Fruit fly (Drosophila melanogaster): ENCODE measurements around the gene CG5199.
"Not testable (repeated sequence)": the region's sequence is repeated elsewhere in the genome, so short reads cannot be mapped to it uniquely, and the experiment has no call there.

The CG5199 gene

DNA sequence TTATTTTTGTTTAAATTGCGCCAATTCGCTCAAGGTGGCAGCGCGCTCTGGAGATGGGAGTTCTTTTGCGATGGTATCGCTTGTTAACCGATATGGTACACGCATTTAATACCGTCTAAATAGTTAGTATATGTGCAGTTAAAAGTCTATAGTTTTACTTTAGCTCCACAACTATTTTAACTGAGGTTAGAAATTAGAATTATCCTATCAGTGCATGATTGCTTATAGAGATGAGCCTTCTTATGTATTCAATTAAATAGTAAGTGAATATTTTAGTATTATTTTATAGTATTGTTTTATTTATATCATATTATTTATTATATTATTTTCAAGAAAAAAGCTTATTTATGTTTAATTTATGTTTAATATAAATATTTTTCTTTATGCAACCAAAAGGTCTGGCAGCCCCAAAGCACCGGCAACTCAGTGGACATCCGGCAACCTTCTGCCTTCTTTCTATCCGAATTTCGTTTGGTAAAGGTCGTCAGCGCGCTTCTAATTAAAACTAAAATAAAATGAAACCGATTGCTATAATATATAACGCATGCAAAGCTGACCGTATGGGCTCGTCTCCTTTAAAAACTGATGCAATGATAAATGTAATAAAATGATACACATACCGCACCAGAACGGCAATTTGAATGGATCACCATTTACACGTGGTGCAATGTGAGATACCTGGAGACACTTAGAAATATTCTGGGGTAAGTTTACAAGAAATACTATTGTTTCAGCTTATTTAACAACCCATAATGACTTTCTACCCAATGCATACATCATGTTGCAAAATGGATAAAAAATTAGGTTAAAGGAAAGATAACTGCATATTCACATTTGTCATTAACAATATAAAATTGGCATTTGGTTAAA is at the start of gene CG5199:
Gene CG5199, minus strand, starts transcription at position 52 of the 870 bp plus-strand sequence.
- peak; percentile 14 for TF ChIP-seq Crg-1 (GFP tag; optimal IDR thresholded peaks at IDR 0.05)
- TF ChIP-seq bab1 (GFP tag; optimal IDR thresholded peaks at IDR 0.05) = no peak
- TF ChIP-seq CG12768 (GFP tag; optimal IDR thresholded peaks at IDR 0.05) = peak; percentile 56
- peak; percentile 71 for TF ChIP-seq CG7101 (tag; optimal IDR thresholded peaks at IDR 0.05)
- peak; percentile 83 for TF ChIP-seq Mnt (GFP tag; optimal IDR thresholded peaks at IDR 0.05)
- TF ChIP-seq CG14711 (tag; optimal IDR thresholded peaks at IDR 0.05) = peak; percentile 60
- no peak for TF ChIP-seq cic (GFP tag; optimal IDR thresholded peaks at IDR 0.05)
- TF ChIP-seq Clk (GFP tag; optimal IDR thresholded peaks at IDR 0.05) = no peak
- TF ChIP-seq CG33017 (tag; optimal IDR thresholded peaks at IDR 0.05) = peak; percentile 13
- peak; percentile 49 for TF ChIP-seq pad (GFP tag; optimal IDR thresholded peaks at IDR 0.05)
- TF ChIP-seq cnc (optimal IDR thresholded peaks at IDR 0.05) = no peak
- peak; percentile 72 for TF ChIP-seq CG11617 (GFP tag; optimal IDR thresholded peaks at IDR 0.05)
- peak; percentile 55 for TF ChIP-seq CG7045 (GFP tag; optimal IDR thresholded peaks at IDR 0.05)
- peak; percentile 53 for TF ChIP-seq toe (GFP tag; optimal IDR thresholded peaks at IDR 0.05)
- peak; percentile 26 for TF ChIP-seq CG5204 (GFP tag; optimal IDR thresholded peaks at IDR 0.05)
- TF ChIP-seq tj (GFP tag; optimal IDR thresholded peaks at IDR 0.05) = peak; percentile 28
- no peak for TF ChIP-seq CG1620 (GFP tag; optimal IDR thresholded peaks at IDR 0.05)
- no peak for TF ChIP-seq Hr96 (GFP tag; optimal IDR thresholded peaks at IDR 0.05)
- TF ChIP-seq ovo (GFP tag; optimal IDR thresholded peaks at IDR 0.05) = peak; percentile 34

DNA sequence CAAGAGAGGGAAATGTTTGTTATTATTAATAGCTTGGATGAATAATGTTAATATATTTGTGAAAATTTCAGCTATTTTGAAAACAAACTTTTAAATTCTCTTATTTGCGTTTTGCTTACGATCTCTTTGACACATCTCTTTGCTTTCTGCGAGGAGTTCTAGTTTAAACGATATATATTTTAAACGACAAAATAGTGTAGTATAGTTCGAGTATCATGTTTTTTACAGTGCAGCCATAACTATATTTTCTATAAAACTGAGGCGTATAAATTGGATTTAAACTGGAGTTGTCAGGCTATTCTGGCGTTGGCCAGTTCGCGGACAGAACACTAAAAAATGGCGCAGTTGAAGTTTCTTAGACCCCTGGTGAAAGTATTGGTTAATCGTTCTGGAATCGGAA is 46.9 kb upstream of the CG5199 start, which contains the start of gene CG18281:
Gene CG18281, plus strand, starts transcription at position 301 of the 400 bp plus-strand sequence.
- TF ChIP-seq Clk (GFP tag; optimal IDR thresholded peaks at IDR 0.05); CG11617 (GFP tag; optimal IDR thresholded peaks at IDR 0.05); cnc (optimal IDR thresholded peaks at IDR 0.05): not testable (repeated sequence)

DNA sequence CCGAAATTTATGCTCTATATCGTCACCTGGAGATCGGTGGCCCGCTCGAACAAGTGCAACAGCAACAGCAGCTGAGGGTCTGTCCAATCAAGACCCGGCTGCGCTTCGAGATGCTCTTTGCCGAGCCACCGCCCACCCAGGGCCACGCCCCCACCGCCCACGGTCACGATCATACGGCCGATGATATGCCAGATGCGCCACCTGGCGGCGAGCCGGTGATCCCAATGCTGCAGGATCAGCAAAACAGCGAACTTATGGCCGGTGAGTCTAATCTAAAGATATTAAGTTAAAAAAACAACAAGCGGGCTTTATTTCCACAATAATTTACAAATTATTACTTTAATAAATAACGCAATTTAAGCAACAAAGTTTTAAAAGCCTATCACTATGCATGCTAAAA is 45.5 kb upstream of the CG5199 start:
- TF ChIP-seq cnc (optimal IDR thresholded peaks at IDR 0.05) (no peak), ovo (GFP tag; optimal IDR thresholded peaks at IDR 0.05) (no peak), kay (GFP tag; ENCODE audit: borderline replicate concordance) (no peak), toe (GFP tag; optimal IDR thresholded peaks at IDR 0.05) (no peak), Mnt (GFP tag; optimal IDR thresholded peaks at IDR 0.05) (no peak), Crg-1 (GFP tag; optimal IDR thresholded peaks at IDR 0.05) (no peak), CG1620 (GFP tag; optimal IDR thresholded peaks at IDR 0.05) (no peak), CG7101 (tag; optimal IDR thresholded peaks at IDR 0.05) (no peak), CG11617 (GFP tag; optimal IDR thresholded peaks at IDR 0.05) (no peak), Clk (GFP tag; optimal IDR thresholded peaks at IDR 0.05) (no peak), CG33017 (tag; optimal IDR thresholded peaks at IDR 0.05) (no peak), CG14711 (tag; optimal IDR thresholded peaks at IDR 0.05) (no peak), CG12768 (GFP tag; optimal IDR thresholded peaks at IDR 0.05) (no peak), pad (GFP tag; optimal IDR thresholded peaks at IDR 0.05) (no peak), tj (GFP tag; optimal IDR thresholded peaks at IDR 0.05) (no peak)

DNA sequence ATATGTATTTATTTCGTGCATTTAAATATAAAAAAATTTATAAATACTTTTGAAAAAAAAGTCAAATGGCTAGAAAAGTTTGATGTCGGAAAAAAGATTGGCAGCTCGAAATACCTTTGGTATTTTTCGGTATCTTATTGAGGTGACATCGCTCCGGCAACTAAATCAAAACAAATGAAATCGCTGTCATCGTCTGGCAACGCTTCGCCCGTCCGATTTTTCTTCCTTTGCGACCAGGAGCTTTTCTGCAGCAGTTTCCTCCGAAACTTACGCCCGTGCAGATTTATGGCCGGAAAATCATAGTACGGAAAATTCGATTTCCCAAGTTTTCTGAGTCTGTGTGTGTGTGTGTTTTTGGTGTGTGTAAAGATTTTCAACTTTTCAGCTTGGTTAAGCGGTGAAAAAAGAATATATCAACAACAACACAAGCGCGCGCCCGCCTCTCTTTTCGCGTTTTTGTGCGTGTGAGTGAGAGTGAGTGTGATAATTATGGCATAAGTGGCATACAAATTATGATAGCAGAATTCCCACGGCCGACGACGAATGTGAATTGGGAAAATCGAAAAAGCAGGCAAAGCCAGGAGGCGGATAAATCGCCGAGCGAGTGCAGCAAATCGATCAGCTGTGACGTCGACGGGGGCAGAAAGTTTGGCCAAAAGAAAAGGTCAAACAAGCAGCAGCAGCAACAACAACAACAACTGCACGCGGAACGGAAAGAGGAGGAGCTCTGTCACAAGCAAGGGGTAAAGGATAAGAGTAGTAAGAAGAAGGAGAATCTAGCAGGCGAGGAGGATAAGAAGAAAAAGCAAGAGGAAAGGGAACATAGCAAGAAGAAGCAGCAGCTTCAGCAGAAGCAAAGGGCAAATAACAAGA is 44.7 kb upstream of the CG5199 start, which contains the start of gene CG32425:
Gene CG32425, plus strand, starts transcription at position 200 of the 873 bp plus-strand sequence.
- no peak for TF ChIP-seq CG14711 (tag; optimal IDR thresholded peaks at IDR 0.05)
- no peak for TF ChIP-seq CG7045 (GFP tag; optimal IDR thresholded peaks at IDR 0.05)
- peak; percentile 1 for TF ChIP-seq cic (GFP tag; optimal IDR thresholded peaks at IDR 0.05)
- peak; percentile 31 for TF ChIP-seq CG7101 (tag; optimal IDR thresholded peaks at IDR 0.05)
- TF ChIP-seq CG11617 (GFP tag; optimal IDR thresholded peaks at IDR 0.05) = peak; percentile 47
- TF ChIP-seq Mnt (GFP tag; optimal IDR thresholded peaks at IDR 0.05) = peak; percentile 15
- TF ChIP-seq Clk (GFP tag; optimal IDR thresholded peaks at IDR 0.05) = no peak

DNA sequence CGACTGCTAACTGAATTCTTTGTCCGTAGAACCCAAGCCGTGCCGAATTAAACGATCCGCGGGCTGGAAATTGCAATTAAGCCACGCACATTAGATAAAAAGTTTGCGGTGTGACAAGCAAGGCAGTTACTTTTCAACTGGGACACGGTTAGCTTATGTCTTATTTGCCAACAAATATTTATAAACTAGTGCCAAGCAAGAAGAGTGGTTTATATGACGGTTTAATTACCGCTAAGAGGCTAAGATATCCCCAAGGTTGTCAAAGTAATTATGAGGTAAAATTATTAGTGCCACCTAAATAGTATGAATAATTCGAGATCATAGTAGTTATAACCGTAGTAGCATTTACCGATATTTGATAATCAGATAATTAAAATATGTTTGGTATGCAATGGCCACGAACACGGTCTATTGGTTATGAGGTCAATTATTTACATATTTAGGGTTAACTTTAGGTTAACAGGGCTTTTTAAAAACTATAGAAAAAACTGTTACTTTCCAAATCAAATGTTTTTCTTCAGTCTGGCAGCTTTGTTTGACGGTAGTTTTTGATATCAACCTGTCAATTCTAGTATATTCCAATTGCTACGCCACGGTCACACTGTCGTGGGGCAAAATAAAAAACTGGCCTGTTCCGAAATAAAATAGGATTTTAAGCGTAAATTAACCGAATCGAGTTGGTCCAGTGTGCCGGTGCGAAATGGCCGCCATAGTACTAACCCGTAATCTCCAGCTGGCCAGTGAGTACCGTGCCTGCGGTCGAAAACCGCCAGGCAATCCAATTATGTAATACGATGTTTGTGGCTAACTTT is 42.3 kb upstream of the CG5199 start, which contains the start of gene ZnT77C:
Gene ZnT77C, minus strand, starts transcription at position 142 of the 812 bp plus-strand sequence.
- TF ChIP-seq CG14711 (tag; optimal IDR thresholded peaks at IDR 0.05) = no peak
- TF ChIP-seq Mnt (GFP tag; optimal IDR thresholded peaks at IDR 0.05) = no peak
- TF ChIP-seq CG33017 (tag; optimal IDR thresholded peaks at IDR 0.05) = no peak
- TF ChIP-seq cic (GFP tag; optimal IDR thresholded peaks at IDR 0.05) = no peak
- TF ChIP-seq bab1 (GFP tag; optimal IDR thresholded peaks at IDR 0.05) = peak; percentile 21
- no peak for TF ChIP-seq Hr96 (GFP tag; optimal IDR thresholded peaks at IDR 0.05)
